Worm (Caenorhabditis elegans) whole organism, late embryonic: Measurements from ENCODE around the gene frpr-3.

ENCODE experiments used
- C38D4.7 ChIP-seq: fragments of 200-800 bp; sonication (Bioruptor generic); optimal IDR thresholded peaks from 2 replicates; lab custom pipeline; 2018; ENCODE audit warnings: mild to moderate bottlenecking, missing genetic modification characterization, moderate library complexity, missing compliant biosample characterization
- F13H6.1 ChIP-seq: sonication (generic microtip); optimal IDR thresholded peaks from 2 replicates; lab custom pipeline; 2016; ENCODE audit warnings: missing genetic modification characterization, missing compliant biosample characterization
- T23F11.4 ChIP-seq: fragments of 200-800 bp; sonication (Bioruptor generic); optimal IDR thresholded peaks from 2 replicates; lab custom pipeline; 2018; ENCODE audit warnings: mild to moderate bottlenecking, missing genetic modification characterization, missing compliant biosample characterization
- ahr-1 ChIP-seq: sonication (generic microtip); optimal IDR thresholded peaks from 2 replicates; lab custom pipeline; 2016; ENCODE audit warnings: missing genetic modification characterization, missing compliant biosample characterization
- ama-1 ChIP-seq: fragments of 150-350 bp; optimal IDR thresholded peaks from 2 replicates; lab custom pipeline; 2014
- ceh-19 ChIP-seq: fragments of 200-800 bp; sonication (Bioruptor generic); optimal IDR thresholded peaks from 2 replicates; lab custom pipeline; 2018; ENCODE audit warnings: mild to moderate bottlenecking, missing genetic modification characterization, missing compliant biosample characterization
- ceh-2 ChIP-seq: sonication (generic microtip); optimal IDR thresholded peaks from 2 replicates; lab custom pipeline; 2016; ENCODE audit warnings: missing genotype, missing genetic modification characterization, missing compliant biosample characterization
- ceh-24 ChIP-seq: sonication (generic microtip); optimal IDR thresholded peaks from 2 replicates; lab custom pipeline; 2016; ENCODE audit warnings: mild to moderate bottlenecking, missing genetic modification characterization, missing compliant biosample characterization
- ceh-30 ChIP-seq: fragments of 150-350 bp; optimal IDR thresholded peaks from 2 replicates; lab custom pipeline; 2014; ENCODE audit warnings: missing biosample characterization, missing genetic modification characterization
- ceh-34 ChIP-seq: sonication (generic microtip); optimal IDR thresholded peaks from 2 replicates; lab custom pipeline; 2016; ENCODE audit warnings: mild to moderate bottlenecking, missing genetic modification characterization, missing compliant biosample characterization
- ceh-45 ChIP-seq: fragments of 200-800 bp; sonication (Bioruptor generic); IDR thresholded peaks from 2 replicates; pipeline ENCODE4 v1.3.6; 2022; ENCODE audit warnings: missing genetic modification reagents, missing genetic modification characterization, missing compliant biosample characterization
- ceh-9 ChIP-seq: sonication (generic microtip); optimal IDR thresholded peaks from 2 replicates; lab custom pipeline; 2016; ENCODE audit warnings: mild to moderate bottlenecking, missing genetic modification characterization, inconsistent platforms, missing compliant biosample characterization
- che-1 ChIP-seq: sonication (generic microtip); optimal IDR thresholded peaks from 2 replicates; lab custom pipeline; 2016; ENCODE audit warnings: mild to moderate bottlenecking, missing genetic modification characterization, missing compliant biosample characterization
- dmd-4 ChIP-seq: sonication (generic microtip); optimal IDR thresholded peaks from 2 replicates; lab custom pipeline; 2016; ENCODE audit warnings: borderline replicate concordance, missing genetic modification characterization, missing compliant biosample characterization
- dve-1 ChIP-seq: sonication (generic microtip); optimal IDR thresholded peaks from 2 replicates; lab custom pipeline; 2017; ENCODE audit warnings: antibody characterized with exemption, mild to moderate bottlenecking, missing genetic modification characterization, missing compliant biosample characterization
- eyg-1 ChIP-seq: sonication (generic microtip); optimal IDR thresholded peaks from 2 replicates; lab custom pipeline; 2016; ENCODE audit warnings: missing genotype, missing genetic modification characterization, missing compliant biosample characterization
- fkh-10 ChIP-seq: fragments of 150-350 bp; optimal IDR thresholded peaks from 2 replicates; lab custom pipeline; 2014; ENCODE audit warnings: missing biosample characterization, missing genetic modification reagents, missing genetic modification characterization
- fkh-6 ChIP-seq: sonication (generic microtip); optimal IDR thresholded peaks from 2 replicates; lab custom pipeline; 2016; ENCODE audit warnings: missing genetic modification characterization, missing compliant biosample characterization
- gmeb-2 ChIP-seq: sonication (generic microtip); optimal IDR thresholded peaks from 2 replicates; lab custom pipeline; 2016; ENCODE audit warnings: missing genetic modification characterization, inconsistent platforms, missing compliant biosample characterization
- hlh-15 ChIP-seq: sonication (generic microtip); optimal IDR thresholded peaks from 2 replicates; lab custom pipeline; 2016; ENCODE audit warnings: missing genetic modification characterization, missing compliant biosample characterization
- hlh-30 ChIP-seq: sonication (generic microtip); optimal IDR thresholded peaks from 2 replicates; lab custom pipeline; 2017; ENCODE audit warnings: antibody characterized with exemption, missing genetic modification characterization, missing compliant biosample characterization; ENCODE audit not compliant: insufficient read depth
- lin-11 ChIP-seq: fragments of 200-800 bp; sonication (Bioruptor generic); optimal IDR thresholded peaks from 2 replicates; lab custom pipeline; 2018; ENCODE audit warnings: mild to moderate bottlenecking, missing genetic modification characterization, missing compliant biosample characterization
- madf-2 ChIP-seq: sonication (generic microtip); optimal IDR thresholded peaks from 2 replicates; lab custom pipeline; 2017; ENCODE audit warnings: missing genetic modification characterization, missing compliant biosample characterization
- nhr-11 ChIP-seq: fragments of 150-350 bp; optimal IDR thresholded peaks from 2 replicates; lab custom pipeline; 2014; ENCODE audit warnings: missing biosample characterization, missing genetic modification characterization
- nhr-232 ChIP-seq: sonication (generic microtip); optimal IDR thresholded peaks from 2 replicates; lab custom pipeline; 2016; ENCODE audit warnings: missing genetic modification characterization, missing compliant biosample characterization
- odd-2 ChIP-seq: sonication (generic microtip); optimal IDR thresholded peaks from 2 replicates; lab custom pipeline; 2017; ENCODE audit warnings: antibody characterized with exemption, mild to moderate bottlenecking, missing genetic modification characterization, missing compliant biosample characterization
- pat-9 ChIP-seq: fragments of 200-800 bp; sonication (Bioruptor generic); optimal IDR thresholded peaks from 2 replicates; lab custom pipeline; 2018; ENCODE audit warnings: mild to moderate bottlenecking, missing genetic modification characterization, moderate library complexity, missing compliant biosample characterization
- pax-1 ChIP-seq: fragments of 150-350 bp; optimal IDR thresholded peaks from 2 replicates; lab custom pipeline; 2014; ENCODE audit warnings: missing biosample characterization, missing genetic modification characterization
- pros-1 ChIP-seq: fragments of 150-350 bp; optimal IDR thresholded peaks from 2 replicates; lab custom pipeline; 2014; ENCODE audit warnings: missing biosample characterization, missing genetic modification reagents, missing genetic modification characterization
- sox-2 ChIP-seq: fragments of 200-800 bp; sonication (Bioruptor generic); IDR thresholded peaks from 2 replicates; pipeline ENCODE4 v1.3.6; 2022; ENCODE audit warnings: missing genetic modification reagents, missing genetic modification characterization, missing compliant biosample characterization
- tbx-2 ChIP-seq: sonication (generic microtip); optimal IDR thresholded peaks from 2 replicates; lab custom pipeline; 2016; ENCODE audit warnings: missing genetic modification characterization, missing compliant biosample characterization

Gene frpr-3

DNA sequence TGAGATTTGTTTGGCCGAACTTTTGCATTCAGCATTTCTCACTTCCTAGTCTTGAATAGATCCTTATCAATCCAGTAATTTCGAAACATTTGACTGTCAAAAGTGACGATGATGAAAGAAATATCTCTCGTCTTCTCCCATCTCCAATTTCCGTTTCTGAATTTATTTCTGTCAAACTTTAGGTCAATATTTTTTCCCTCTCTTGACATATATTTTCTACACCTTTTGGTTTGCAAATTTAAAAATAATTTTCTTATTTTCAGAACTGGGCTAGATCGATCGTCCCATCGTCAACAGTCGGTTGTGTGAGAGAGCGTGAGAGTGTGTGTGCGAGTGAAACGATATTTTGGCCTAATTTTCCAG lies 33.7 kb downstream of the frpr-3 start, which contains the start of gene xpo-1:
Gene xpo-1 (plus strand): TSS at position 264 of the 363 bp plus-strand sequence.
- TF ChIP-seq C38D4.7 (GFP tag; lab: Kevin White, UChicago) (no peak), dve-1 (tag; lab: Kevin White, UChicago) (no peak), eyg-1 (tag; lab: Kevin White, UChicago) (no peak), hlh-15 (tag; lab: Kevin White, UChicago) (no peak), ceh-2 (tag; lab: Kevin White, UChicago) (no peak), ceh-9 (tag; lab: Kevin White, UChicago) (no peak), ceh-30 (no peak), nhr-11 (tag; lab: Kevin White, UChicago) (no peak), che-1 (tag; lab: Kevin White, UChicago) (no peak), pax-1 (tag; lab: Kevin White, UChicago) (no peak)

DNA sequence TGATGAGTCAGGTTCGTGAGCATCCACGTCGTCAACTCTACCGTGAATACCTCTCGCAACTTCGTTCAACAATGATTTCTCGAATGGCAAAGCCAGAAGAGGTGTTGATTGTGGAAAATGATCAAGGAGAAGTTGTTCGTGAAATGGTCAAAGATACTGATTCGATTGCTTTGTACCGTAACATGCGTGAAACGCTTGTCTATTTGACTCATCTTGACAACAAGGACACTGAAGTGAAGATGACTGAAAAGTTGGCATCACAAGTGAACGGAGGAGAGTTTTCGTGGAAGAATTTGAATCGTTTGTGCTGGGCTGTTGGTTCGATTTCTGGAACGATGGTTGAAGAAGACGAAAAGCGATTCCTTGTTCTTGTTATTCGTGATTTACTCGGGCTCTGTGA lies 35.6 kb downstream of the frpr-3 start:
- no peak for TF ChIP-seq sox-2
- TF ChIP-seq C38D4.7 (GFP tag; lab: Kevin White, UChicago), result no peak
- TF ChIP-seq ceh-34 (tag; lab: Kevin White, UChicago), result no peak
- TF ChIP-seq hlh-30 (tag; lab: Kevin White, UChicago), result no peak
- no peak for TF ChIP-seq ceh-45
- TF ChIP-seq ceh-19 (GFP tag; lab: Kevin White, UChicago), result no peak
- TF ChIP-seq ahr-1 (tag; lab: Kevin White, UChicago), result no peak

DNA sequence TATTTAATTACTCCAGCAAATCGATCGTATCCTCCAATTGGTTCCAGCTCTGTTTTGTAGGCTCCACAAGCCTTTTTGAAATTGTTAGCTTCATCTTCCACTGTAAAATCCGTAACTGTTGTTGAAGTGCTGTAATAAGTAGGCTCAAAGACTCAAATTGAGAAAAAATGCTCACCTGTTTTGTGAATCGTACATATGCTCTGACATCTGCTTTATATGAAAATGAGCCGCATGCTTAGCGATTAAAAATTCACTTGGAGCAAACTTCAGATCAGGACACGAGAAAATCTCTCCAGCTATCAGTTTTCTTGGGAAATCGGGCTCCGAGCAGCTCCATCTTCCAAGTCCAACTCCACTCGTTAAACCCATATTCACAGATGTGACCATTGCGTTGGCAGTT lies 37.4 kb downstream of the frpr-3 start:
- no peak for TF ChIP-seq madf-2 (tag; lab: Kevin White, UChicago)
- no peak for TF ChIP-seq pat-9 (tag; lab: Kevin White, UChicago)
- TF ChIP-seq ceh-30, result no peak

- TF ChIP-seq F13H6.1 (tag; lab: Kevin White, UChicago) (no peak), ceh-19 (GFP tag; lab: Kevin White, UChicago) (no peak), odd-2 (tag; lab: Kevin White, UChicago) (no peak), T23F11.4 (GFP tag; lab: Kevin White, UChicago) (no peak), lin-11 (tag; lab: Kevin White, UChicago) (no peak)
- TF ChIP-seq, all 69 proteins: peak for 0
These were observed 38.5 kb downstream of the frpr-3 start, which contains the start of gene ZK742.3 for ce11 chrV:7809320-7810256. TSS of gene ZK742.3 (minus strand) at chrV:7809912.

DNA sequence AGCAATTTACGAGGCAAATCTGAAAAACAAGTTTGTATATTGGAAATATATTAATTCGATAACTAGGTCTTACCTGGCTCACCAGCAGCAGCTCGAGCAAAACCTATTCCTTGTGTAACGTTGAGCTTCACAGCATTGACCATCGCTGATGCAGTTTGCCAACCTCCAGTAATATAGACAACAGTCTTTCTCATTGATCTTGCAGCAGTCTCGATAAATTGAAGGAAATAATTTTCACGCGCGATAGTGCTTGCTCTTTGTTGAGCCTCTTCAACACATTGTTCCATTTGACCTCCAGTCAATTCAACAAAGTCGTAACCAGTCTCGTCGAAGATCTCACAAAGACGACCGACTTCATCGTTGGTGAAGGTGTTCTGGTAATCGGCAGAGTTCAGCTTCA lies 39.5 kb downstream of the frpr-3 start:
- TF ChIP-seq ceh-24 (tag; lab: Kevin White, UChicago) (no peak), fkh-10 (GFP tag; lab: Kevin White, UChicago) (no peak), che-1 (tag; lab: Kevin White, UChicago) (no peak), T23F11.4 (GFP tag; lab: Kevin White, UChicago) (no peak), nhr-232 (no peak), eyg-1 (tag; lab: Kevin White, UChicago) (no peak), gmeb-2 (tag; lab: Kevin White, UChicago) (no peak)
- TF ChIP-seq, all 69 proteins: peak for 0

- peak; percentile 12 for TF ChIP-seq tbx-2 (tag; lab: Kevin White, UChicago)
- no peak for TF ChIP-seq dmd-4 (tag; lab: Kevin White, UChicago)
- no peak for TF ChIP-seq fkh-6 (tag; lab: Kevin White, UChicago)
- TF ChIP-seq ama-1, result no peak
- TF ChIP-seq pros-1 (tag; lab: Kevin White, UChicago), result no peak
These were observed 40.7 kb downstream of the frpr-3 start, which contains the start of gene ZK742.4 for ce11 chrV:7811758-7812157. TSS of gene ZK742.4 (minus strand) at chrV:7811792.
